Worm (Caenorhabditis elegans) whole organism, young adult: ENCODE data around the gene pssy-1.

Experiments used
- B0336.3 ChIP-seq: fragments of 200-800 bp; sonication (Bioruptor generic); IDR thresholded peaks from 2 replicates; pipeline ENCODE4 v1.3.6; 2022; ENCODE audit warnings: missing genetic modification characterization, missing compliant biosample characterization
- F23B12.7 ChIP-seq: sonication (generic microtip); optimal IDR thresholded peaks from 2 replicates; lab custom pipeline; 2017; ENCODE audit warnings: missing genetic modification characterization, mild to moderate bottlenecking, missing compliant biosample characterization, antibody characterized with exemption, moderate library complexity; ENCODE audit not compliant: insufficient read depth
- F52B5.7 ChIP-seq: sonication (generic microtip); optimal IDR thresholded peaks from 2 replicates; lab custom pipeline; 2016; ENCODE audit warnings: mild to moderate bottlenecking, missing genetic modification characterization, missing compliant biosample characterization
- Y53F4B.3 ChIP-seq: fragments of 200-800 bp; sonication (Bioruptor generic); IDR thresholded peaks from 2 replicates; pipeline ENCODE4 v1.3.6; 2022; ENCODE audit warnings: missing genetic modification reagents, missing genetic modification characterization, missing compliant biosample characterization
- akir-1 ChIP-seq: fragments of 200-800 bp; sonication (Bioruptor generic); optimal IDR thresholded peaks from 2 replicates; lab custom pipeline; 2018; ENCODE audit warnings: mild to moderate bottlenecking, missing genetic modification characterization, moderate library complexity, missing compliant biosample characterization
- bed-1 ChIP-seq: fragments of 200-800 bp; sonication (Bioruptor generic); IDR thresholded peaks from 2 replicates; pipeline ENCODE4 v1.3.6; 2022; ENCODE audit warnings: missing genetic modification reagents, missing genetic modification characterization, missing compliant biosample characterization
- ceh-91 ChIP-seq: fragments of 200-800 bp; sonication (Bioruptor generic); IDR thresholded peaks from 2 replicates; pipeline ENCODE4 v1.3.6; 2022; ENCODE audit warnings: missing genetic modification reagents, missing genetic modification characterization, missing compliant biosample characterization
- dpff-1 ChIP-seq: sonication (generic microtip); optimal IDR thresholded peaks from 2 replicates; lab custom pipeline; 2017; ENCODE audit warnings: mild to moderate bottlenecking, missing genetic modification characterization, missing compliant biosample characterization
- ets-4 ChIP-seq: fragments of 200-800 bp; sonication (Bioruptor generic); optimal IDR thresholded peaks from 2 replicates; lab custom pipeline; 2018; ENCODE audit warnings: mild to moderate bottlenecking, missing genetic modification characterization, missing compliant biosample characterization
- let-607 ChIP-seq, 2 experiments: fragments of 200-800 bp in 1 of 2; sonication (Bioruptor generic) in 1 of 2; sonication (generic microtip) in 1 of 2; optimal IDR thresholded peaks; 2 replicates each; lab custom pipeline; 2016 to 2018; ENCODE audit warnings: mild to moderate bottlenecking in 2 of 2, missing compliant biosample characterization in 2 of 2, missing genetic modification characterization in 2 of 2, moderate library complexity in 2 of 2, missing genotype in 1 of 2
- mel-28 ChIP-seq: sonication (generic microtip); optimal IDR thresholded peaks from 2 replicates; lab custom pipeline; 2016; ENCODE audit warnings: borderline replicate concordance, mild to moderate bottlenecking, missing genetic modification characterization, missing compliant biosample characterization
- mxl-1 ChIP-seq: sonication (generic microtip); optimal IDR thresholded peaks from 2 replicates; lab custom pipeline; 2016; ENCODE audit warnings: missing genetic modification characterization, missing compliant biosample characterization
- nfya-1 ChIP-seq: sonication (generic microtip); optimal IDR thresholded peaks from 2 replicates; lab custom pipeline; 2017; ENCODE audit warnings: antibody characterized with exemption, missing compliant biosample characterization, missing genetic modification characterization, borderline replicate concordance; ENCODE audit not compliant: insufficient read depth
- nhr-90 ChIP-seq: sonication (generic microtip); optimal IDR thresholded peaks from 2 replicates; lab custom pipeline; 2016; ENCODE audit warnings: missing genotype, mild to moderate bottlenecking, missing genetic modification characterization, missing compliant biosample characterization
- snpc-3.4 ChIP-seq: sonication (generic microtip); optimal IDR thresholded peaks from 2 replicates; lab custom pipeline; 2017; ENCODE audit warnings: missing genetic modification characterization, mild to moderate bottlenecking, missing compliant biosample characterization, antibody characterized with exemption, moderate library complexity, missing genotype, missing genetic modification reagents
- snpc-4 ChIP-seq, 5 experiments: fragments of 150-350 bp in 1 of 5; sonication (generic microtip) in 4 of 5; optimal IDR thresholded peaks; 2 replicates each; lab custom pipeline; 2014 to 2018; ENCODE audit warnings: missing genetic modification characterization in 5 of 5, missing biosample characterization in 3 of 5, antibody characterized with exemption in 2 of 5, mild to moderate bottlenecking in 2 of 5, missing compliant biosample characterization in 2 of 5, missing genotype in 2 of 5, moderate library complexity in 2 of 5, missing genetic modification reagents in 1 of 5
- xnd-1 ChIP-seq: sonication (generic microtip); optimal IDR thresholded peaks from 2 replicates; lab custom pipeline; 2016; ENCODE audit warnings: missing genotype, missing genetic modification reagents, missing genetic modification characterization, missing compliant biosample characterization
- zfh-2 ChIP-seq: fragments of 200-800 bp; sonication (Bioruptor generic); conservative IDR thresholded peaks from 2 replicates; pipeline ENCODE4 v1.3.6; 2022; ENCODE audit warnings: missing genetic modification reagents, missing genetic modification characterization, missing compliant biosample characterization

Gene pssy-1

ce11 chrX:10009985-10010384 lies 44.6 kb downstream of the pssy-1 start:
- TF ChIP-seq bed-1 (GFP tag; lab: Robert Waterston, UW) (no peak), let-607 (tag; optimal IDR thresholded peaks at IDR 0.05; lab: Kevin White, UChicago) (no peak), zfh-2 (GFP tag; lab: Robert Waterston, UW) (no peak), mxl-1 (no peak), F52B5.7 (tag; lab: Kevin White, UChicago) (no peak), nhr-90 (tag; lab: Kevin White, UChicago) (no peak), Y53F4B.3 (GFP tag; lab: Robert Waterston, UW) (no peak), akir-1 (no peak), xnd-1 (tag; lab: Kevin White, UChicago) (no peak), nfya-1 (tag; lab: Kevin White, UChicago) (no peak), F23B12.7 (tag; lab: Kevin White, UChicago) (no peak), snpc-3.4 (no peak), snpc-4 (GFP tag; optimal IDR thresholded peaks at IDR 0.05; lab: Kevin White, UChicago) (no peak), snpc-4 (tag; optimal IDR thresholded peaks at IDR 0.05; lab: Kevin White, UChicago) (no peak), mel-28 (tag; lab: Kevin White, UChicago) (no peak), dpff-1 (no peak), B0336.3 (GFP tag; lab: Robert Waterston, UW) (no peak), ceh-91 (GFP tag; lab: Robert Waterston, UW) (no peak), ets-4 (GFP tag; lab: Kevin White, UChicago) (no peak)
